Worm (Caenorhabditis elegans): ENCODE data around the gene inx-9.

DNA sequence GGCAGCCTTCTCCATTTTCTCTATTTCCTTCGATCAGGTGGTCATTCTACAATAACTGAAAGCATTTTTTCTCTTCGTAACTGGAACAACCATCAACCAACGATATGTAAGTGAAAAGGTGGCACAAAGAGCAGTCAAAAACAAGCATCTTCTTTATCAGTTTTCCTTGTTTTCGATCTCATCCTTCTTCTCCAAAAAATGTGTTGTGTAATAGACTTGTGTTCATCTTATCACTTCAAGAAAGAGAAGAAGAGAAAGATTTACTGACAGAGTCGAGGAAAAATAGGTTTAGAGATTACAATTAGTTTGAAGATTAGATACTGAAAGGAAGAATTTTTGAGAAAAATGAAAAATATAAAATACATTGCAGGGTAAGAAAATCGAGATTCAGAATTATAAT lies 30.8 kb upstream of the inx-9 start:
- TF ChIP-seq nhr-12 (tag; optimal IDR thresholded peaks at IDR 0.05), result no peak
- no peak for TF ChIP-seq pha-4 (tag; optimal IDR thresholded peaks at IDR 0.05)
- no peak for TF ChIP-seq ztf-11 (tag; optimal IDR thresholded peaks at IDR 0.05)
- no peak for TF ChIP-seq lin-32 (GFP tag; optimal IDR thresholded peaks at IDR 0.05)
- no peak for TF ChIP-seq snpc-4 (tag; optimal IDR thresholded peaks at IDR 0.05)
- no peak for TF ChIP-seq mep-1 (tag; optimal IDR thresholded peaks at IDR 0.05)
- no peak for TF ChIP-seq lin-13 (tag; optimal IDR thresholded peaks at IDR 0.05)
